Worm (Caenorhabditis elegans) whole organism, L4 larva: ENCODE data around the gene myo-2.

ENCODE experiments used
- ceh-82 ChIP-seq: sonication (generic microtip); optimal IDR thresholded peaks from 2 replicates; lab custom pipeline; 2017; ENCODE audit warnings: missing biosample characterization, missing genetic modification characterization
- ces-1 ChIP-seq: fragments of 150-350 bp; sonication (generic microtip); optimal IDR thresholded peaks from 4 replicates; lab custom pipeline; 2014; ENCODE audit warnings: missing biosample characterization, missing genetic modification reagents, missing genetic modification characterization

DNA sequence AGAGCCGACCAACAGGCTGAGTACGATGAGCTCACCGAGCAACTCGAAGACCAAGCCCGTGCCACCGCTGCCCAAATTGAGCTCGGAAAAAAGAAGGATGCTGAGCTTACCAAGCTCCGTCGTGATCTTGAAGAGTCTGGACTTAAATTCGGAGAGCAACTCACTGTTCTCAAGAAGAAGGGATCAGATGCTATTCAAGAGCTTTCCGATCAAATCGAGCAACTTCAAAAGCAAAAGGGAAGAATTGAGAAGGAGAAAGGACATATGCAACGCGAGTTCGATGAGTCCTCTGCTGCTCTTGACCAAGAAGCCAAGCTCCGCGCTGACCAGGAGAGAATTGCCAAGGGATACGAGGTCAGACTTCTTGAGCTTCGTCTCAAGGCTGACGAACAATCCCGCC lies 4.4 kb downstream of the myo-2 start:
- TF ChIP-seq ceh-82 (no peak), ces-1 (GFP tag; lab: Kevin White, UChicago) (no peak)
